Fruit fly (Drosophila melanogaster) whole organism, prepupa: ENCODE measurements around the gene Lamtor5.
A peak's percentile ranks its signal among the peaks of the same experiment; 100 is the strongest.

Experiments used
- CG15336 ChIP-seq: fragments of 200-800 bp; sonication (Bioruptor generic); IDR thresholded peaks from 2 replicates; pipeline ENCODE4 v1.3.6; 2022; ENCODE audit warnings: missing biosample characterization, missing genetic modification characterization
- CG16779 ChIP-seq: fragments of 200-800 bp; sonication (Bioruptor generic); optimal IDR thresholded peaks from 3 replicates; lab custom pipeline; 2017; ENCODE audit warnings: missing biosample characterization, mild to moderate bottlenecking, missing genetic modification characterization
- OdsH ChIP-seq: fragments of 200-800 bp; sonication (Bioruptor generic); optimal IDR thresholded peaks from 3 replicates; lab custom pipeline; 2016; ENCODE audit warnings: missing biosample characterization, missing genetic modification characterization
- cyc ChIP-seq: fragments of 200-800 bp; sonication (Bioruptor generic); optimal IDR thresholded peaks from 3 replicates; lab custom pipeline; 2016; ENCODE audit warnings: missing biosample characterization, missing genetic modification characterization

- TF ChIP-seq OdsH: no peak
- TF ChIP-seq CG16779: no peak
- peak; percentile 43 for TF ChIP-seq cyc (GFP tag; lab: Kevin White, UChicago)
- no peak for TF ChIP-seq CG15336 (GFP tag; lab: Robert Waterston, UW)
Measured at dm6 chrX:1880139-1880556, 21.4 kb upstream of the Lamtor5 start, which contains the start of gene Coa8.
